Worm (Caenorhabditis elegans) whole organism, L4/young adult: ENCODE measurements around the gene K01A2.10.

ENCODE experiments used
- W03F9.2 ChIP-seq: fragments of 150-350 bp; optimal IDR thresholded peaks from 2 replicates; lab custom pipeline; 2014; ENCODE audit warnings: missing biosample characterization, missing genetic modification characterization
- dao-5 ChIP-seq: sonication (generic microtip); optimal IDR thresholded peaks from 2 replicates; lab custom pipeline; 2016; ENCODE audit warnings: missing genotype, missing genetic modification characterization, moderate library complexity, missing compliant biosample characterization
- him-1 ChIP-seq: sonication (generic microtip); optimal IDR thresholded peaks from 2 replicates; lab custom pipeline; 2016; ENCODE audit warnings: missing genotype, missing genetic modification reagents, missing genetic modification characterization, missing compliant biosample characterization

The K01A2.10 gene

ce11 chrII:323048-323776 is at the start of gene K01A2.10:
Gene K01A2.10 (minus strand): TSS chrII:323098.
- TF ChIP-seq dao-5 (tag; lab: Kevin White, UChicago) (no peak), W03F9.2 (tag; lab: Kevin White, UChicago) (no peak), him-1 (no peak)

- TF ChIP-seq W03F9.2 (tag; lab: Kevin White, UChicago) (no peak), him-1 (no peak), dao-5 (tag; lab: Kevin White, UChicago) (no peak)
Measured at ce11 chrII:372235-372634, 49.3 kb upstream of the K01A2.10 start.

- TF ChIP-seq him-1 (no peak), dao-5 (tag; lab: Kevin White, UChicago) (no peak), W03F9.2 (tag; lab: Kevin White, UChicago) (no peak)
Measured at ce11 chrII:371549-371948, 48.7 kb upstream of the K01A2.10 start.

ce11 chrII:370394-370793 is 47.5 kb upstream of the K01A2.10 start:
- TF ChIP-seq W03F9.2 (tag; lab: Kevin White, UChicago) (no peak), him-1 (no peak), dao-5 (tag; lab: Kevin White, UChicago) (no peak)

- TF ChIP-seq him-1 (no peak), dao-5 (tag; lab: Kevin White, UChicago) (no peak), W03F9.2 (tag; lab: Kevin White, UChicago) (no peak)
Measured at ce11 chrII:367455-367854, 44.6 kb upstream of the K01A2.10 start, which contains the start of gene ptr-3. Gene ptr-3 (minus strand): TSS chrII:367555.

ce11 chrII:356969-357368 is 34.1 kb upstream of the K01A2.10 start, which contains the start of gene dmsr-4:
Gene dmsr-4 (minus strand): TSS chrII:357069.
- no peak for TF ChIP-seq him-1
- TF ChIP-seq dao-5 (tag; lab: Kevin White, UChicago): no peak
- no peak for TF ChIP-seq W03F9.2 (tag; lab: Kevin White, UChicago)

- TF ChIP-seq dao-5 (tag; lab: Kevin White, UChicago) (no peak), W03F9.2 (tag; lab: Kevin White, UChicago) (no peak), him-1 (no peak)
Measured at ce11 chrII:354494-354893, 31.6 kb upstream of the K01A2.10 start.

ce11 chrII:349749-350148 is 26.9 kb upstream of the K01A2.10 start:
- no peak for TF ChIP-seq dao-5 (tag; lab: Kevin White, UChicago)
- TF ChIP-seq him-1: no peak
- TF ChIP-seq W03F9.2 (tag; lab: Kevin White, UChicago): no peak

ce11 chrII:347734-348133 is 24.8 kb upstream of the K01A2.10 start, which contains the start of gene D1069.3:
Gene D1069.3 (minus strand): TSS chrII:347891.
- TF ChIP-seq dao-5 (tag; lab: Kevin White, UChicago) (no peak), W03F9.2 (tag; lab: Kevin White, UChicago) (no peak), him-1 (no peak)

- TF ChIP-seq him-1 (no peak), W03F9.2 (tag; lab: Kevin White, UChicago) (no peak), dao-5 (tag; lab: Kevin White, UChicago) (no peak)
Measured at ce11 chrII:341282-341681, 18.4 kb upstream of the K01A2.10 start.

ce11 chrII:340714-341113 is 17.8 kb upstream of the K01A2.10 start:
- no peak for TF ChIP-seq W03F9.2 (tag; lab: Kevin White, UChicago)
- no peak for TF ChIP-seq dao-5 (tag; lab: Kevin White, UChicago)
- TF ChIP-seq him-1: no peak

ce11 chrII:340224-340623 is 17.3 kb upstream of the K01A2.10 start, which contains the start of gene clc-31:
Gene clc-31 (plus strand): TSS chrII:340524.
- TF ChIP-seq W03F9.2 (tag; lab: Kevin White, UChicago) (no peak), him-1 (no peak), dao-5 (tag; lab: Kevin White, UChicago) (no peak)

- TF ChIP-seq him-1 (no peak), dao-5 (tag; lab: Kevin White, UChicago) (no peak), W03F9.2 (tag; lab: Kevin White, UChicago) (no peak)
Measured at ce11 chrII:337233-337832, 14.4 kb upstream of the K01A2.10 start, which contains the start of gene cpn-2. Gene cpn-2 (plus strand): TSS chrII:337782.

- TF ChIP-seq W03F9.2 (tag; lab: Kevin White, UChicago) (no peak), dao-5 (tag; lab: Kevin White, UChicago) (no peak)
Measured at ce11 chrII:334828-335227, 11.9 kb upstream of the K01A2.10 start.
